Fruit fly (Drosophila melanogaster): ENCODE results near the gene Vajk3.

Gene Vajk3

DNA sequence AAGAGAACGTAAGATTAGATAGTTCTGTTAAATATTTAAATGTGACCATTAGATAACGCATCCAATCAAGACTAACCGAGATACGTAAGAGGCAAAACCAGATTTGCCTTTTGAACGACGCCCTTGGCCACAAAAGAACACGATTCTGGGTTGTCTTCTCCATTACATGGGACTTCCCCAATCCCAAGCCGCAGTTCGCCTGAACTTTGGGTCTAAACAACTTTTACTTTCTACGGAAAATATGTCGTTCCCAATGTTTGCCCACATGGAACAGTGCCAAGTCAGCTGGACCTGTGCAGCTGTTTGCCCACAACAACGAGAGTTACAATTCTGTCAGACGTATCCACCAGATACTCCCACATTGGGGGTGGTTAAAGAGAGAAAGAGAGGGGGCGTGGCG is 2.5 kb upstream of the Vajk3 start:
- TF ChIP-seq psq (optimal IDR thresholded peaks at IDR 0.05) (no peak), Myc (optimal IDR thresholded peaks at IDR 0.05) (no peak)

- TF ChIP-seq psq (optimal IDR thresholded peaks at IDR 0.05): no peak
- no peak for TF ChIP-seq Myc (optimal IDR thresholded peaks at IDR 0.05)
- TF ChIP-seq h (optimal IDR thresholded peaks at IDR 0.05): no peak
- no peak for TF ChIP-seq ttk (optimal IDR thresholded peaks at IDR 0.05)
- no peak for TF ChIP-seq insv (optimal IDR thresholded peaks at IDR 0.05)
- no peak for TF ChIP-seq Sin3A (optimal IDR thresholded peaks at IDR 0.05)
These were observed 12.7 kb downstream of the Vajk3 start, which contains the start of gene Vajk2 for dm6 chr2L:13934542-13935065. TSS of gene Vajk2 (minus strand) at chr2L:13934692.

dm6 chr2L:13931318-13931717 is 16.0 kb downstream of the Vajk3 start, which contains the start of gene CG42711:
TSS of gene CG42711 (minus strand) at chr2L:13931362.
- no peak for TF ChIP-seq psq (optimal IDR thresholded peaks at IDR 0.05)
- TF ChIP-seq Sin3A (optimal IDR thresholded peaks at IDR 0.05): no peak
- no peak for TF ChIP-seq Myc (optimal IDR thresholded peaks at IDR 0.05)
- no peak for TF ChIP-seq insv (optimal IDR thresholded peaks at IDR 0.05)
- no peak for TF ChIP-seq ttk (optimal IDR thresholded peaks at IDR 0.05)
- TF ChIP-seq h (optimal IDR thresholded peaks at IDR 0.05): no peak

- TF ChIP-seq psq (optimal IDR thresholded peaks at IDR 0.05) (no peak), insv (optimal IDR thresholded peaks at IDR 0.05) (no peak), ttk (optimal IDR thresholded peaks at IDR 0.05) (no peak)
These were observed 18.8 kb downstream of the Vajk3 start for dm6 chr2L:13928461-13928860.

- TF ChIP-seq ttk (optimal IDR thresholded peaks at IDR 0.05): no peak
- no peak for TF ChIP-seq Myc (optimal IDR thresholded peaks at IDR 0.05)
- TF ChIP-seq h (optimal IDR thresholded peaks at IDR 0.05): no peak
- no peak for TF ChIP-seq Sin3A (optimal IDR thresholded peaks at IDR 0.05)
- TF ChIP-seq insv (optimal IDR thresholded peaks at IDR 0.05): no peak
- no peak for TF ChIP-seq psq (optimal IDR thresholded peaks at IDR 0.05)
These were observed 21.6 kb downstream of the Vajk3 start for dm6 chr2L:13925699-13926098.

DNA sequence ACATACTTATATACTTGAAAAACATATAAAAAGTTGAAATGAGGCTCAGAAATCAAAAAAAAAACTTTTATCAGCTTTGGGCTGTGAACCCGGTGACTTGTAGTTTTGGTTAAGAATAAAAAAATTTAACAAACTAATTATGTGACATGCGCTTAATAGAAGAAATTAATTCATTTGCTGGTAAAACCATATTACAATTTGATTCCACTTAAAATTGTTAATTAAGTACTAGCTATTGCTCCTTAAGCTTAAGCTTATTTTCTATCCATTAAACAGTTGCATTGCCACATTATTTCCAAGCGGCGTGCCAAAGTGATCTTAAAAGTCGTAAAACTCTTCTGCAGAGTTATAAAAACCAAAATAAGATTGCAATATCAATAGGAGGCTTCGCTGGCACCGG is 23.3 kb downstream of the Vajk3 start:
- TF ChIP-seq psq (optimal IDR thresholded peaks at IDR 0.05) (no peak), Myc (optimal IDR thresholded peaks at IDR 0.05) (no peak), h (optimal IDR thresholded peaks at IDR 0.05) (no peak), Sin3A (optimal IDR thresholded peaks at IDR 0.05) (no peak), ttk (optimal IDR thresholded peaks at IDR 0.05) (no peak), insv (optimal IDR thresholded peaks at IDR 0.05) (no peak)

DNA sequence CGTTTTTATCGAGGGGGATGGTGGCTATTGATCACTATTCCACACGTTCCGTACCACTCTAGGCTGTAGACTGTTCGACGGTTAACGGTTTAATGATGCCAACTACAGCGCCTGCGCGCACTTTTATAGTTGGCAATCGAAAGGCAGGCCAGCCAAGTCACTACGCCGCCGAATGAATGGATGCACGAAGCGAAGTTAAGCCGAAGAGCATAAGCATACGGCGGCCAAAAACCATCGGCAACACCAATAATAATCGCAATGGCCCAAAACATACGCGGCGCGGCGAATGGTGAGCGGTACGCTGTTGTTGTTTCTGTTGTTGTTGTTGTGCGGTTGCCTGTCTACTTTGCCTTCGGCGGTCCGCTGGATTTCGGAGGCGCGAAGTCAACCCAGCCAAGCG is 23.8 kb downstream of the Vajk3 start, which contains the start of gene Vajk1:
Gene Vajk1 (minus strand): TSS at position 101 of the 400 bp plus-strand sequence.
- TF ChIP-seq h (optimal IDR thresholded peaks at IDR 0.05): no peak
- TF ChIP-seq psq (optimal IDR thresholded peaks at IDR 0.05): no peak
- no peak for TF ChIP-seq insv (optimal IDR thresholded peaks at IDR 0.05)
- no peak for TF ChIP-seq Myc (optimal IDR thresholded peaks at IDR 0.05)
- TF ChIP-seq Sin3A (optimal IDR thresholded peaks at IDR 0.05): no peak
- no peak for TF ChIP-seq ttk (optimal IDR thresholded peaks at IDR 0.05)

DNA sequence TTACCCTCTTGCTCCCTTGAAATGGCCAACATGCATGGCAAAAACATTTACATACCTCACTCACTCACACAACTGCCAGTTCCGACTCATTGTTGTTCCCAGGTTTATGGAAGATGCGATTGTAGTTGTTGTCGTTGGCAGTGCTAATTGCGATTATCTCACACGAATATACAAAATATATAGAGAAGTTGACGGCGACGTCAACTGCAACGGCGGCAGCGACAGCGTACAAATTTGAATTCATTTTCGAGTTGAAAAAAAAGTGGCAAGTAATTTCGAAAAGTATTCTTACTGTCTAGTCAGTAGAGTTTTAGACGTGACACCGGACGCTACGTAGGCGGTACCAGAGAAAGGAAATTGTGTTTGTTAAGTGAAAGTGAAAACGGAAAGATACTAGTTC is 32.9 kb downstream of the Vajk3 start, which contains the start of gene Ance-3:
Gene Ance-3 (plus strand): TSS at position 301 of the 400 bp plus-strand sequence.
- no peak for TF ChIP-seq Sin3A (optimal IDR thresholded peaks at IDR 0.05)
- TF ChIP-seq insv (optimal IDR thresholded peaks at IDR 0.05): no peak
- no peak for TF ChIP-seq ttk (optimal IDR thresholded peaks at IDR 0.05)

DNA sequence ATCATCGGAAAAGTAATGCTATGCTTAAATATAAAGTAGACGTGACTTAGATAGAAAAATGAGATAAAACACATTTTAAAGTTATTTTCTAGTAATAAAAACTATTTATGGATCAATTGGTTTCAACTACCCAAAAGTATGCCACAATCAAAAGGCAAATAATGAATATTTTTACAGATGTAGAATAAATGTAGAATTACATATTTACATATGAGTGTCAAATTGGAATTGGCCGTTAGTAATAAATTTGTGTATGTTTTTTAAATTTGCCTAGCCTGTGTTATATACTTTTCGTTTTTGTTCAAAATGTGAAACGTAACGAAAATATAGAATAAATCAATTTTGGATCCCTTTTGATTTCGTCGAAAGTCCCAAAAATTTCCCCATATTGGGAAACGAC is 35.5 kb downstream of the Vajk3 start, which contains the start of gene Acyp:
Gene Acyp (plus strand): TSS at position 301 of the 400 bp plus-strand sequence.
- no peak for TF ChIP-seq psq (optimal IDR thresholded peaks at IDR 0.05)
- no peak for TF ChIP-seq h (optimal IDR thresholded peaks at IDR 0.05)
- no peak for TF ChIP-seq insv (optimal IDR thresholded peaks at IDR 0.05)
- TF ChIP-seq Sin3A (optimal IDR thresholded peaks at IDR 0.05): no peak
- TF ChIP-seq Myc (optimal IDR thresholded peaks at IDR 0.05): no peak
- no peak for TF ChIP-seq ttk (optimal IDR thresholded peaks at IDR 0.05)

- no peak for TF ChIP-seq Sin3A (optimal IDR thresholded peaks at IDR 0.05)
- TF ChIP-seq ttk (optimal IDR thresholded peaks at IDR 0.05): no peak
- no peak for TF ChIP-seq h (optimal IDR thresholded peaks at IDR 0.05)
- TF ChIP-seq psq (optimal IDR thresholded peaks at IDR 0.05): no peak
- no peak for TF ChIP-seq Myc (optimal IDR thresholded peaks at IDR 0.05)
- TF ChIP-seq insv (optimal IDR thresholded peaks at IDR 0.05): no peak
These were observed 38.2 kb downstream of the Vajk3 start, which contains the start of gene Ance-2 for dm6 chr2L:13909033-13909432. TSS of gene Ance-2 (plus strand) at chr2L:13909333.

DNA sequence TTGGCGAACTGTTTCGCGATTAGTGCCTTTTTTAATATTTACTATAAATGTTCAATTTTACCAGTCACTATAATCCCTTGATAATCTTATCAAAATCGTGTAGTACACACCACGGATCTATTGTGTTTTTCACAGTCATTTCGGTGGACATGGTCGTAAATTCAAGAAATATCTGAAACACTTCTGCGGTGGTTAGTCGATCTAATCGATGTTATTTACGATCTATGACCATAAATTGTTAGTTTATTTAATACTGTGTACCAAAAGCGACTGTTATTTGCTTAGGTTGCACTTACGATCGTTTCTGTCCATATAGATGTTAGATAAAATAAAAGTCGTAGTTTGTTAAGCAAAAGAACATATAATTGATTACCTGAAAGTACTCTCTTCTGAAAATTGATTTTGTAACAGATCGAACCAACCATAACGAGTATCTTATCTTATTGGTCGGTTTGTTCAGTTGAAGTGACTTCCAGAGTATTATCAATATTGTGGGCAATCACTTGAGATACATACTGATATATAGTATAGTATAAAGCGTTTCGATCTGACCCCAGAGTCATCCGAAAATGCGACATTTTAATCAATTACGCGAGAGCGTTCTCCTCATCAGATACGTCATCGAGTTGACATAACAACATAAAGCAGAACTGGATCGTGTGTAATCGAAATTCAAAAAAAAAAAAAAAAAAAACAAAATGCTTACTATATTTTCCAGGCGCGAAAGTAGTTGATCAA is 41.3 kb downstream of the Vajk3 start:
- TF ChIP-seq ttk (optimal IDR thresholded peaks at IDR 0.05): no peak
- no peak for TF ChIP-seq h (optimal IDR thresholded peaks at IDR 0.05)
- no peak for TF ChIP-seq Myc (optimal IDR thresholded peaks at IDR 0.05)
- TF ChIP-seq Sin3A (optimal IDR thresholded peaks at IDR 0.05): no peak
- TF ChIP-seq insv (optimal IDR thresholded peaks at IDR 0.05): no peak
- TF ChIP-seq psq (optimal IDR thresholded peaks at IDR 0.05): no peak

dm6 chr2L:13905072-13905847 is 42.0 kb downstream of the Vajk3 start, which contains the start of gene Ance:
TSS of gene Ance (plus strand) at chr2L:13905645.
- TF ChIP-seq h (optimal IDR thresholded peaks at IDR 0.05) (no peak), Sin3A (optimal IDR thresholded peaks at IDR 0.05) (no peak), Myc (optimal IDR thresholded peaks at IDR 0.05) (no peak), insv (optimal IDR thresholded peaks at IDR 0.05) (no peak), ttk (optimal IDR thresholded peaks at IDR 0.05) (no peak), psq (optimal IDR thresholded peaks at IDR 0.05) (no peak)
